Worm (Caenorhabditis elegans): Measurements from ENCODE around the gene lin-23.
A peak's percentile ranks its signal among the peaks of the same experiment; 100 is the strongest.

Gene lin-23

DNA sequence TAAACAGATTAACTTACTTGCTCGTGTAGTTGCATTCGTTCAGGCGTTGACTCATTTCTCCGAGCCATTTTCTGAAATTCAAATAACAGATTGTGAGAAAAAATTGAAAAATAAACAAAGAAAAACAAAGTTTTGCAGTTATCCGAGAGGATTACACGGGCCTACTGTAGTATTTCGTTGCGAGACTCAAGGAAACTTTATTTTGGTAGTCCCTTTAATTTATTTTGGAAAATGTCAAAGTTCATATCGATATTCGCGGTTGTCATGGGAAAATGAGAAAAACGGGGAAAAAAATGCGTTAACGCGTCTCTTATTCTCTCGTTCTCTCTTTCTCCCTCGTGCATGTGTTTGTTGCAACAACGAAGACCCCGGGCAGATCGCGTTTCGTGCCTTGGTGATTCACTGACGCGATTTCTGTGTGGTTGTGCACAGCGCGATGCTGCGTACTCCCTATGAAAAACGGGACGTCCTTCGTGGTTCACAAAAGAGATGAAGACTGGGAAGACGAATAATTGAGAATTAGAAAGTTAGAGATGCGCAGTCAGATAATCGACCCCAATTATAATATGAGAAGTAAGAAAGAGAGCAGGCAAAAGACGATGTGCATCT, 39.8 kb upstream of the lin-23 start, which contains the start of gene set-4 (continued):
- TF ChIP-seq lir-3 (tag; optimal IDR thresholded peaks at IDR 0.05; ENCODE audit: poor library complexity) (peak; percentile 71), zag-1 (tag; optimal IDR thresholded peaks at IDR 0.05) (no peak), zip-4 (GFP tag; optimal IDR thresholded peaks at IDR 0.05) (peak; percentile 70), ceh-88 (GFP tag; IDR thresholded peaks at IDR 0.05) (peak; percentile 70), sox-4 (tag; optimal IDR thresholded peaks at IDR 0.05) (peak; percentile 83), xbp-1 (tag; optimal IDR thresholded peaks at IDR 0.05) (peak; percentile 95), unc-30 (tag; optimal IDR thresholded peaks at IDR 0.05) (no peak), ceh-90 (tag; optimal IDR thresholded peaks at IDR 0.05) (no peak), mab-9 (GFP tag; IDR thresholded peaks at IDR 0.05) (peak; percentile 71), swsn-7 (tag; optimal IDR thresholded peaks at IDR 0.05) (peak; percentile 96), nhr-85 (tag) (peak; percentile 97), lin-39 (tag; optimal IDR thresholded peaks at IDR 0.05) (peak; percentile 74), efl-1 (optimal IDR thresholded peaks at IDR 0.05) (peak; percentile 91 to 92), efl-1 (GFP tag; optimal IDR thresholded peaks at IDR 0.05 in 1 of 2) (peak; percentile 84 to 98), unc-86 (tag; optimal IDR thresholded peaks at IDR 0.05) (peak; percentile 96), dsc-1 (tag; optimal IDR thresholded peaks at IDR 0.05) (peak; percentile 95), lin-13 (GFP tag; optimal IDR thresholded peaks at IDR 0.05) (peak; percentile 89), mdl-1 (tag; optimal IDR thresholded peaks at IDR 0.05) (peak; percentile 40 to 93), tlp-1 (tag; optimal IDR thresholded peaks at IDR 0.05) (no peak), lin-14 (GFP tag; optimal IDR thresholded peaks at IDR 0.05) (peak; percentile 98), ama-1 (optimal IDR thresholded peaks at IDR 0.05) (peak; percentile 32), grh-1 (GFP tag; IDR thresholded peaks at IDR 0.05) (peak; percentile 84), nhr-20 (tag; optimal IDR thresholded peaks at IDR 0.05) (peak; percentile 97), elt-2 (tag; optimal IDR thresholded peaks at IDR 0.05) (peak; percentile 83), fkh-8 (tag; optimal IDR thresholded peaks at IDR 0.05) (peak; percentile 93), Y116A8C.19 (tag; optimal IDR thresholded peaks at IDR 0.05; ENCODE audit: borderline replicate concordance) (no peak), F16B12.6 (tag; optimal IDR thresholded peaks at IDR 0.05) (peak; percentile 73), snpc-4 (tag; optimal IDR thresholded peaks at IDR 0.05) (peak; percentile 88), isw-1 (GFP tag; IDR thresholded peaks at IDR 0.05) (peak; percentile 89), dpl-1 (GFP tag; optimal IDR thresholded peaks at IDR 0.05) (peak; percentile 86 to 90 (median 89)), C16A3.4 (tag; optimal IDR thresholded peaks at IDR 0.05) (peak; percentile 95), ceh-82 (tag; optimal IDR thresholded peaks at IDR 0.05) (peak; percentile 85 to 96 (median 92)), snu-23 (GFP tag; optimal IDR thresholded peaks at IDR 0.05) (peak; percentile 97)

DNA sequence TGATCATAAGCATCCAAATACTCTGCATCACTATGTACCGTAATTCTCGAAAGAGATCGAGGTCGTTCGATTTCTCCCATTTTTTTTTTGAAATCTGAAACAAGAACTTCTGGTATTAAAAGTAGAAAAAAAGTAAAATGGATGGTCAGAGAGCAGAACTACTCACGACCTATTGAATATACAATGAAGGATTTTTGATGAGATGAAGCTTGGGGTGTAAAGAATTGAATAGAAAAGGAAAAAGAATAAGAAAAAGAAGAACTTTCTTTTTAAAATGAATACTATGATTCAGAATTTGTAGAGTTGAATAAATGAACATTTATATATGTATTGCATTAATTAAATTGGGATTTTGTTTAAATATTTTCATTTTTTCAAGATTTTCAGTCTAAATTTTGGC, 37.2 kb upstream of the lin-23 start, which contains the start of gene ttc-39B:
Gene ttc-39B, minus strand, starts transcription at position 101 of the 400 bp plus-strand sequence.
- TF ChIP-seq aha-1 (tag; optimal IDR thresholded peaks at IDR 0.05) (no peak), F16B12.6 (tag; optimal IDR thresholded peaks at IDR 0.05) (no peak), hlh-4 (tag; optimal IDR thresholded peaks at IDR 0.05) (no peak), grh-1 (GFP tag; IDR thresholded peaks at IDR 0.05) (no peak), lin-39 (tag; optimal IDR thresholded peaks at IDR 0.05) (no peak), ama-1 (optimal IDR thresholded peaks at IDR 0.05) (no peak), ceh-90 (tag; optimal IDR thresholded peaks at IDR 0.05) (no peak), nhr-28 (tag; optimal IDR thresholded peaks at IDR 0.05) (no peak), mdl-1 (tag; optimal IDR thresholded peaks at IDR 0.05) (no peak), ceh-8 (GFP tag; optimal IDR thresholded peaks at IDR 0.05) (no peak), pax-3 (tag; optimal IDR thresholded peaks at IDR 0.05) (no peak), snpc-4 (tag; optimal IDR thresholded peaks at IDR 0.05) (no peak)

DNA sequence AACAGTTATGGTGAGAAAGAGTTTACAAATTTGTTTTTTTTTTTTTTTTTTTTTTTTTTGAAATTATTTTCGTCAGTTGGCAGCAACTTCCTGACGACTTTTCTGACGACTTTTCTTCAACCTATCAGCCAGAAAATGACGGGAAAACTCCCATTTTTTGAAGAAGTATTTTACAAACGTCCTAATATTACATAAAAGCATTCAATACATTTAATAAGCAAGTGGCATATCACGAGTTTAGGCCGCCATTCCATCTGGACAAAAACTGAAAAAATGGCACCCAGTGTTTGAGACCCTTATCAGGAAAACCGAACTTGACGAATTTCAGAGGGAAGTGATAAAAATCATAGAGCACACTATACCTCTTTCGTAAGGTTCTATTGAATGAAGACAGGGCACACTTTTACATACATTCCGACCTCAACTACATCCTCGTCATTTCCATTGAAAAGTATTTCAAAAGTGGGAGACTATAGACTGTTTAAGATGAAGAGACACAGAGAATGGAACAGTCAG, 36.3 kb upstream of the lin-23 start:
- TF ChIP-seq unc-130 (tag; optimal IDR thresholded peaks at IDR 0.05) (no peak), ztf-4 (tag; optimal IDR thresholded peaks at IDR 0.05) (no peak), mdl-1 (tag; optimal IDR thresholded peaks at IDR 0.05) (no peak), tlp-1 (tag; optimal IDR thresholded peaks at IDR 0.05) (no peak), nhr-84 (tag; optimal IDR thresholded peaks at IDR 0.05) (no peak), isw-1 (GFP tag; IDR thresholded peaks at IDR 0.05) (no peak), fkh-10 (GFP tag; optimal IDR thresholded peaks at IDR 0.05) (no peak), swsn-7 (tag; optimal IDR thresholded peaks at IDR 0.05) (no peak), lin-35 (GFP tag; optimal IDR thresholded peaks at IDR 0.05) (peak in 1 of 2 experiments; percentile 7), lin-14 (GFP tag; optimal IDR thresholded peaks at IDR 0.05) (peak; percentile 0), elt-2 (tag; optimal IDR thresholded peaks at IDR 0.05) (peak; percentile 46), efl-1 (optimal IDR thresholded peaks at IDR 0.05) (no peak), efl-1 (GFP tag; optimal IDR thresholded peaks at IDR 0.05 in 1 of 2) (peak in 1 of 2 experiments; percentile 90), aha-1 (tag; optimal IDR thresholded peaks at IDR 0.05) (no peak), F16B12.6 (tag; optimal IDR thresholded peaks at IDR 0.05) (no peak)
